Fruit fly (Drosophila melanogaster): Measurements from ENCODE around the gene CG7768.

Gene CG7768

dm6 chr3L:14193962-14194503 lies 24.0 kb upstream of the CG7768 start (continued):
- no peak for TF ChIP-seq CG2889 (GFP tag; IDR thresholded peaks at IDR 0.05)
- TF ChIP-seq CG10654 (GFP tag; optimal IDR thresholded peaks at IDR 0.05) = no peak
- no peak for TF ChIP-seq ems (GFP tag; optimal IDR thresholded peaks at IDR 0.05)
- no peak for TF ChIP-seq CG1832 (GFP tag; optimal IDR thresholded peaks at IDR 0.05)
- peak; percentile 7; the same call in 1 of the 2 replicates for TF ChIP-seq onecut (GFP tag; IDR thresholded peaks at IDR 0.05)
- no peak for TF ChIP-seq al (GFP tag; IDR thresholded peaks at IDR 0.05)
- TF ChIP-seq nmo (GFP tag; optimal IDR thresholded peaks at IDR 0.05) = peak; percentile 28
- TF ChIP-seq CG16815 (GFP tag; optimal IDR thresholded peaks at IDR 0.05) = no peak
- no peak for TF ChIP-seq CG9727 (GFP tag; optimal IDR thresholded peaks at IDR 0.05)
- no peak for TF ChIP-seq Dip3 (GFP tag; optimal IDR thresholded peaks at IDR 0.05)
- no peak for TF ChIP-seq run (tag; optimal IDR thresholded peaks at IDR 0.05)
- TF ChIP-seq tap (tag; optimal IDR thresholded peaks at IDR 0.05) = peak; percentile 40
- TF ChIP-seq CG42726 (GFP tag; IDR thresholded peaks at IDR 0.05; ENCODE audit: partially characterized antibody) = 0 out of 2 replicates have a peak, but pooled peaks have one; percentile 22
- TF ChIP-seq Asciz (GFP tag; optimal IDR thresholded peaks at IDR 0.05) = peak; percentile 32
- no peak for TF ChIP-seq CG12659 (GFP tag; optimal IDR thresholded peaks at IDR 0.05)
- TF ChIP-seq CG10267 (tag; optimal IDR thresholded peaks at IDR 0.05) = peak; percentile 40
- TF ChIP-seq CG18476 (GFP tag; optimal IDR thresholded peaks at IDR 0.05) = no peak
- TF ChIP-seq bigmax (GFP tag; optimal IDR thresholded peaks at IDR 0.05) = no peak
- no peak for TF ChIP-seq ro (GFP tag; IDR thresholded peaks at IDR 0.05)
- no peak for TF ChIP-seq hth (optimal IDR thresholded peaks at IDR 0.05)
- peak; percentile 45 for TF ChIP-seq CG14710 (tag; optimal IDR thresholded peaks at IDR 0.05)
- no peak for TF ChIP-seq CG2116 (GFP tag; optimal IDR thresholded peaks at IDR 0.05)
- TF ChIP-seq unc-4 (GFP tag; IDR thresholded peaks at IDR 0.05; ENCODE audit: partially characterized antibody) = no peak
- no peak for TF ChIP-seq CG6854 (GFP tag; optimal IDR thresholded peaks at IDR 0.05)
- peak; percentile 16 for TF ChIP-seq phol (tag; optimal IDR thresholded peaks at IDR 0.05)
- no peak for TF ChIP-seq sc (optimal IDR thresholded peaks at IDR 0.05)
- no peak for TF ChIP-seq sc (GFP tag; optimal IDR thresholded peaks at IDR 0.05)
- TF ChIP-seq Blimp-1 (GFP tag; optimal IDR thresholded peaks at IDR 0.05) = peak; percentile 48
- TF ChIP-seq grau (tag; optimal IDR thresholded peaks at IDR 0.05) = no peak
- peak; percentile 40 for TF ChIP-seq fd102C (GFP tag; optimal IDR thresholded peaks at IDR 0.05)
- TF ChIP-seq CG4707 (GFP tag; optimal IDR thresholded peaks at IDR 0.05) = peak; percentile 28
- TF ChIP-seq CG10321 (GFP tag; IDR thresholded peaks at IDR 0.05) = no peak
- TF ChIP-seq E2f2 (GFP tag; IDR thresholded peaks at IDR 0.05) = no peak
- TF ChIP-seq Hey (tag; optimal IDR thresholded peaks at IDR 0.05) = no peak
- TF ChIP-seq ATbp (GFP tag; optimal IDR thresholded peaks at IDR 0.05) = peak; percentile 75
- no peak for TF ChIP-seq CG12744 (GFP tag; optimal IDR thresholded peaks at IDR 0.05)
- TF ChIP-seq Dbx (GFP tag; IDR thresholded peaks at IDR 0.05) = no peak
- TF ChIP-seq Dek (tag; optimal IDR thresholded peaks at IDR 0.05) = no peak
- no peak for TF ChIP-seq ranshi (GFP tag; IDR thresholded peaks at IDR 0.05)
- TF ChIP-seq CG8924 (tag; optimal IDR thresholded peaks at IDR 0.05) = peak; percentile 27
- no peak for TF ChIP-seq CG5953 (GFP tag; IDR thresholded peaks at IDR 0.05)
- peak; percentile 95 for TF ChIP-seq twi (tag; optimal IDR thresholded peaks at IDR 0.05)
- TF ChIP-seq CG7839 (tag; optimal IDR thresholded peaks at IDR 0.05) = peak; percentile 29
- TF ChIP-seq psq (GFP tag; optimal IDR thresholded peaks at IDR 0.05) = no peak
- TF ChIP-seq CG1603 (tag; optimal IDR thresholded peaks at IDR 0.05) = peak; percentile 36
- TF ChIP-seq ken (GFP tag; IDR thresholded peaks at IDR 0.05) = no peak
- TF ChIP-seq slp2 (GFP tag; optimal IDR thresholded peaks at IDR 0.05) = no peak
- TF ChIP-seq odd (GFP tag; optimal IDR thresholded peaks at IDR 0.05) = peak; percentile 21
- no peak for TF ChIP-seq eyg (GFP tag; optimal IDR thresholded peaks at IDR 0.05)
- no peak for TF ChIP-seq Ets97D (GFP tag; optimal IDR thresholded peaks at IDR 0.05)
- no peak for TF ChIP-seq zen2 (GFP tag; IDR thresholded peaks at IDR 0.05; ENCODE audit: partially characterized antibody)

All from whole organism, embryonic.